Fruit fly (Drosophila melanogaster) whole organism, adult: ENCODE results near the gene CG2652.

ENCODE experiments used
- Crg-1 ChIP-seq: fragments of 200-800 bp; sonication (Bioruptor generic); optimal IDR thresholded peaks from 2 replicates; lab custom pipeline; 2016; ENCODE audit warnings: missing biosample characterization, missing genetic modification characterization
- kay ChIP-seq: fragments of 200-800 bp; sonication (Bioruptor generic); peaks from one replicate; lab custom pipeline; 2016; ENCODE audit warnings: missing biosample characterization, missing genetic modification characterization, borderline replicate concordance

DNA sequence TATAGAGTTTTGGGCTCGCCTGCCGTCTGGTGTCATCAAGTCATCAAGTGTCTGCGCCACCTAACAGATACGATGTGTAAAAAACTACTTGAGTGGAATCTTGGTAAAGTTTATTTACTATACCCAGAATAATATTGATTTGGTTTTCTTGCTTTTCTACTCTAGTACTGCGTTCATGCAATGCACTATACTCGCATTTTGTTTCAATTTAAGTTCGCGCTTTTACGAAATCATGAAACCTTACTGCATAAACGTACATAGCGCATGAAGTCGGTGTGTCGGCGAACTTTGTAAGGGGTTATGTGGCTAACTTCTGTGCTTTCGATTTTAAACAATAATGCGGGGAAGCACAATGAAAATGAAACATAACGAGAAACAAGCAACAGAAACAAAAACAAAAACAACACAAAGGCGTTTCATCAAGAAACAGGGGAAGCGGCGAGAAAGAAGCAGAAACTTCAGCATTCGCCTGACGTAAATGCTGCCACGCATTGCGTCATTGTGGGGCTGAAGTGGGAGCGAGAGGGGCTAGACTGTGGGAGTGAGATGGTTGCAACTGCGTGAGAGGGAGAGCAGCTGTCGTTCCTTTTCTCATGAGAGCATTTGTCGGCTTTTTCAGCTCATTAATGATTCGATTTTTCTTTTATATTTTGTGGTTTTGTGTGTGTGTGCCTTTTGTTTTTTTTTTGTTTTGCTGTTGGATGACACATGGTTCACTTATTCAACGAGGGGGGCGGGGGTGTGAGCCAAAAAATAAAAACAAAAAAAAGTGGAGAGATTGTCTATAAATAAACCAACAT is 30.4 kb downstream of the CG2652 start:
- TF ChIP-seq Crg-1 (GFP tag; lab: Kevin White, UChicago) (no peak), kay (peak; percentile 74)
